Worm (Caenorhabditis elegans) whole organism, L4 larva: ENCODE results near the gene smg-3.

Experiments used
- F10B5.3 ChIP-seq: sonication (generic microtip); optimal IDR thresholded peaks from 2 replicates; lab custom pipeline; 2016; ENCODE audit warnings: mild to moderate bottlenecking, missing genetic modification characterization, missing compliant biosample characterization
- F37D6.2 ChIP-seq: sonication (generic microtip); optimal IDR thresholded peaks from 2 replicates; lab custom pipeline; 2016; ENCODE audit warnings: mild to moderate bottlenecking, missing genetic modification characterization, missing compliant biosample characterization
- T20F7.1 ChIP-seq: fragments of 200-800 bp; sonication (Bioruptor generic); optimal IDR thresholded peaks from 2 replicates; lab custom pipeline; 2018; ENCODE audit warnings: mild to moderate bottlenecking, missing genetic modification characterization, missing compliant biosample characterization
- ceh-20 ChIP-seq: fragments of 200-800 bp; sonication (Bioruptor generic); IDR thresholded peaks from 2 replicates; pipeline ENCODE4 v1.3.6; 2022; ENCODE audit warnings: missing genetic modification reagents, missing genetic modification characterization, missing compliant biosample characterization
- ceh-28 ChIP-seq: fragments of 150-350 bp; optimal IDR thresholded peaks from 2 replicates; lab custom pipeline; 2014; ENCODE audit warnings: missing biosample characterization, missing genetic modification reagents, missing genetic modification characterization
- daf-16 ChIP-seq, 3 experiments: sonication (generic microtip); optimal IDR thresholded peaks; 2 replicates each; lab custom pipeline; 2016 to 2017; ENCODE audit warnings: missing genetic modification characterization in 3 of 3, missing genetic modification reagents in 3 of 3, mild to moderate bottlenecking in 2 of 3, missing compliant biosample characterization in 2 of 3, missing biosample characterization in 1 of 3, moderate library complexity in 1 of 3
- daf-19 ChIP-seq: fragments of 200-800 bp; sonication (Bioruptor generic); conservative IDR thresholded peaks from 2 replicates; pipeline ENCODE4 v1.3.6; 2022; ENCODE audit warnings: missing genetic modification characterization, missing compliant biosample characterization
- dmd-6 ChIP-seq: fragments of 200-800 bp; sonication (Bioruptor generic); IDR thresholded peaks from 2 replicates; pipeline ENCODE4 v1.3.6; 2022; ENCODE audit warnings: missing genetic modification reagents, missing genetic modification characterization, missing compliant biosample characterization
- dpl-1 ChIP-seq: fragments of 150-350 bp; optimal IDR thresholded peaks from 2 replicates; lab custom pipeline; 2014; ENCODE audit warnings: missing biosample characterization, missing genetic modification reagents, missing genetic modification characterization
- dve-1 ChIP-seq: sonication (generic microtip); optimal IDR thresholded peaks from 2 replicates; lab custom pipeline; 2017; ENCODE audit warnings: antibody characterized with exemption, mild to moderate bottlenecking, missing genetic modification characterization, missing compliant biosample characterization; ENCODE audit not compliant: insufficient read depth
- egl-43 ChIP-seq: fragments of 200-800 bp; sonication (Bioruptor generic); IDR thresholded peaks from 2 replicates; pipeline ENCODE4 v1.3.6; 2022; ENCODE audit warnings: missing genetic modification reagents, missing genetic modification characterization, missing compliant biosample characterization
- hif-1 ChIP-seq, 2 experiments: sonication (generic microtip); optimal IDR thresholded peaks; 2 replicates each; lab custom pipeline; 2016 to 2017; ENCODE audit warnings: missing compliant biosample characterization in 2 of 2, missing genetic modification characterization in 2 of 2, missing genetic modification reagents in 2 of 2, missing genotype in 2 of 2, mild to moderate bottlenecking in 1 of 2
- hlh-11 ChIP-seq: fragments of 200-800 bp; sonication (Bioruptor generic); optimal IDR thresholded peaks from 2 replicates; lab custom pipeline; 2018; ENCODE audit warnings: mild to moderate bottlenecking, missing genetic modification characterization, missing compliant biosample characterization
- lin-38 ChIP-seq: fragments of 200-800 bp; sonication (Bioruptor generic); IDR thresholded peaks from 2 replicates; pipeline ENCODE4 v1.3.6; 2022; ENCODE audit warnings: missing genetic modification reagents, missing genetic modification characterization, missing compliant biosample characterization
- lsy-2 ChIP-seq, 2 experiments: fragments of 150-350 bp in 1 of 2; sonication (generic microtip) in 1 of 2; optimal IDR thresholded peaks; 2 replicates each; lab custom pipeline; 2014 to 2017; ENCODE audit warnings: missing biosample characterization in 2 of 2, missing genetic modification characterization in 2 of 2
- madf-9 ChIP-seq: fragments of 200-800 bp; sonication (Bioruptor generic); conservative IDR thresholded peaks from 2 replicates; pipeline ENCODE4 v1.3.6; 2022; ENCODE audit warnings: missing genetic modification reagents, missing genetic modification characterization, missing compliant biosample characterization
- mes-2 ChIP-seq: sonication (generic microtip); optimal IDR thresholded peaks from 2 replicates; lab custom pipeline; 2016; ENCODE audit warnings: missing genotype, mild to moderate bottlenecking, missing genetic modification characterization, missing compliant biosample characterization; ENCODE audit not compliant: poor library complexity, severe bottlenecking
- mxl-3 ChIP-seq: fragments of 200-800 bp; sonication (Bioruptor generic); optimal IDR thresholded peaks from 2 replicates; lab custom pipeline; 2018; ENCODE audit warnings: mild to moderate bottlenecking, missing genetic modification characterization, missing compliant biosample characterization
- nhr-10 ChIP-seq: fragments of 150-350 bp; optimal IDR thresholded peaks from 2 replicates; lab custom pipeline; 2014; ENCODE audit warnings: missing biosample characterization, missing genetic modification characterization
- nhr-111 ChIP-seq: fragments of 200-800 bp; sonication (Bioruptor generic); optimal IDR thresholded peaks from 2 replicates; lab custom pipeline; 2018; ENCODE audit warnings: mild to moderate bottlenecking, missing genetic modification characterization, missing compliant biosample characterization
- nhr-237 ChIP-seq: sonication (generic microtip); optimal IDR thresholded peaks from 2 replicates; lab custom pipeline; 2017; ENCODE audit warnings: missing biosample characterization, missing genetic modification characterization
- nhr-28 ChIP-seq: fragments of 150-350 bp; optimal IDR thresholded peaks from 2 replicates; lab custom pipeline; 2014; ENCODE audit warnings: missing biosample characterization, missing genetic modification characterization
- nhr-41 ChIP-seq: fragments of 200-800 bp; sonication (Bioruptor generic); IDR thresholded peaks from 2 replicates; pipeline ENCODE4 v1.3.6; 2022; ENCODE audit warnings: missing genetic modification reagents, missing genetic modification characterization, missing compliant biosample characterization
- nhr-48 ChIP-seq: sonication (generic microtip); optimal IDR thresholded peaks from 2 replicates; lab custom pipeline; 2016; ENCODE audit warnings: mild to moderate bottlenecking, missing genetic modification characterization, missing compliant biosample characterization
- php-3 ChIP-seq: fragments of 200-800 bp; sonication (Bioruptor generic); IDR thresholded peaks from 2 replicates; pipeline ENCODE4 v1.3.6; 2022; ENCODE audit warnings: missing genetic modification reagents, missing genetic modification characterization, missing compliant biosample characterization
- pqm-1 ChIP-seq: sonication (generic microtip); optimal IDR thresholded peaks from 2 replicates; lab custom pipeline; 2017; ENCODE audit warnings: missing biosample characterization, missing genetic modification characterization
- saeg-2 ChIP-seq: fragments of 200-800 bp; sonication (Bioruptor generic); IDR thresholded peaks from 2 replicates; pipeline ENCODE4 v1.3.6; 2022; ENCODE audit warnings: missing genetic modification reagents, missing genetic modification characterization, missing compliant biosample characterization
- snpc-1.2 ChIP-seq: fragments of 200-800 bp; sonication (Bioruptor generic); IDR thresholded peaks from 2 replicates; pipeline ENCODE4 v1.3.6; 2022; ENCODE audit warnings: missing genetic modification reagents, missing genetic modification characterization, missing compliant biosample characterization
- spr-3 ChIP-seq: fragments of 200-800 bp; sonication (Bioruptor generic); optimal IDR thresholded peaks from 2 replicates; lab custom pipeline; 2018; ENCODE audit warnings: mild to moderate bottlenecking, missing genetic modification characterization, missing compliant biosample characterization
- tra-1 ChIP-seq: fragments of 200-800 bp; sonication (Bioruptor generic); IDR thresholded peaks from 2 replicates; pipeline ENCODE4 v1.3.6; 2022; ENCODE audit warnings: missing genetic modification reagents, missing genetic modification characterization, missing compliant biosample characterization
- unc-39 ChIP-seq: sonication (generic microtip); optimal IDR thresholded peaks from 2 replicates; lab custom pipeline; 2017; ENCODE audit warnings: missing biosample characterization, missing genetic modification characterization
- unc-62 ChIP-seq, 3 experiments: fragments of 150-350 bp in 1 of 3; sonication (generic microtip); optimal IDR thresholded peaks in 2 of 3; peaks in 1 of 3; 1 replicate in 1 of 3; 2 replicates in 2 of 3; lab custom pipeline; 2014 to 2017; ENCODE audit warnings: missing biosample characterization in 3 of 3, missing genetic modification characterization in 3 of 3, missing genetic modification reagents in 3 of 3, missing genotype in 1 of 3
- vab-7 ChIP-seq: fragments of 200-800 bp; sonication (Bioruptor generic); IDR thresholded peaks from 2 replicates; pipeline ENCODE4 v1.3.6; 2022; ENCODE audit warnings: missing genetic modification reagents, missing genetic modification characterization, missing compliant biosample characterization
- ztf-11 ChIP-seq: fragments of 150-350 bp; optimal IDR thresholded peaks from 2 replicates; lab custom pipeline; 2014; ENCODE audit warnings: missing biosample characterization, missing genetic modification characterization

smg-3 gene

DNA sequence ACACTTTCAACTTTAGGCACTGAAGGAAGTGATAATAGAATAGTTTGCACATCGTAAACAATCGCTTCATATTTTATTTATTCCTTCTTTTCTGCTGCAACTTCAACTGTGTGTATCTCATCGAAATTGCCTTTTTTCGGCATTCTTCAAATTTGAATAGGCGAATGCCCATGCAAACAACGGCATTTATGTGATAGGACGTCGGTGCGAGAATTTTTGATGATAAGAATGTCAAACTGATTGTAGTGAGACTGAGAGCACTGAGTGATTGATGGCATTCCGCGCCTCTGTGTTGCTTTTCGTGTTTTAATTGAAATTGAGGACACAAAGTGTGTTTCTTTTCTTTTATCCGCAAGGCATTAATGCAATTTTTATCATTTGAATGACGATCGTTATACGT is 42.1 kb downstream of the smg-3 start (continued):
- no peak for TF ChIP-seq egl-43 (GFP tag; lab: Robert Waterston, UW)
- no peak for TF ChIP-seq daf-16 (GFP tag; optimal IDR thresholded peaks at IDR 0.05; lab: Kevin White, UChicago)
- peak; percentile 64 for TF ChIP-seq daf-16 (tag; optimal IDR thresholded peaks at IDR 0.05; lab: Kevin White, UChicago)
- peak; percentile 78 for TF ChIP-seq php-3

DNA sequence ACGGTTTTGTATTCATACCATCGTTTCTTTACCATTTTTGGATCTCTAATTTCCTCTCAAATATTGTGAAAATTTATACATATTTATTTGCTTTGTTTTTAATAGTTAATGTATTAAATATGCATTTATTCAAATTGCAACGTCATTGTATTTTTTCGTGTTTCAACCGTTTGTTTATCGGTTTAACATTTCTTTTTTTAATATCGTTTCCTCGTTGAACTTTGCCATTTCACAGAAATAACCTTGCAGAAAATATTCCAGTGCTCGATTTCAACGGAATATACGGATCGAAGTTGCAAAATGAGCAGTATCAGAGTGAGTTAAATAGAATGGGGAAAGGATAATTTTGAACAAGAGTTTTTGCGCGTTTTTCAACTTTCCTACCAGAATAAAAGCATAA is 43.6 kb downstream of the smg-3 start, which contains the start of gene seu-1:
Gene seu-1 (plus strand): TSS at position 301 of the 400 bp plus-strand sequence.
- TF ChIP-seq spr-3 (GFP tag; lab: Kevin White, UChicago) (no peak), snpc-1.2 (0 out of 2 replicates have a peak, but pooled peaks have one; percentile 7)

DNA sequence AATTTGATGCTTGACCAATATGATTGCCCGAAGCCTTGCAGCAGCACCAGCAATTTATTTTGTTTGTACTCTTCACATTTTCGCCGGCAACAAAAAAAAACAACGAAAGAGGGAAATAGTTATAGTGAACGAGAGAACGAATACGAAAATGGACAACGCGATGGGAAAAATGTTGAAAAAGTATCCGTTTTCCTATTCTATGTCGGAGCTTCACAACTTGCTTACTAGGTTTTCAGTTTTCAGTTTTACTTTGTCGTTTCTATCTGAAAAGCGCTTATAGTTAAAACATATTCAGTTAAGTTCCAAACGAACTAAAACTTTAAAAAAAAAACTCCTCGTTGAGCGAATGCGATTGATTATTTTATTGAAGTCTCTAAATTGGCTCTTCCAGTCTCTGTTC is 44.7 kb downstream of the smg-3 start:
- TF ChIP-seq ztf-11 (tag; lab: Kevin White, UChicago), result no peak
- TF ChIP-seq F10B5.3 (tag; lab: Kevin White, UChicago), result no peak
- TF ChIP-seq madf-9 (GFP tag; lab: Robert Waterston, UW), result no peak
- no peak for TF ChIP-seq nhr-41 (GFP tag; lab: Robert Waterston, UW)
- peak in 1 of 2 experiments; percentile 94 for TF ChIP-seq unc-62 (GFP tag; optimal IDR thresholded peaks at IDR 0.05 in 1 of 2; lab: Kevin White, UChicago)
- no peak for TF ChIP-seq unc-62 (tag; optimal IDR thresholded peaks at IDR 0.05; lab: Kevin White, UChicago)
- TF ChIP-seq nhr-48 (tag; lab: Kevin White, UChicago), result no peak

DNA sequence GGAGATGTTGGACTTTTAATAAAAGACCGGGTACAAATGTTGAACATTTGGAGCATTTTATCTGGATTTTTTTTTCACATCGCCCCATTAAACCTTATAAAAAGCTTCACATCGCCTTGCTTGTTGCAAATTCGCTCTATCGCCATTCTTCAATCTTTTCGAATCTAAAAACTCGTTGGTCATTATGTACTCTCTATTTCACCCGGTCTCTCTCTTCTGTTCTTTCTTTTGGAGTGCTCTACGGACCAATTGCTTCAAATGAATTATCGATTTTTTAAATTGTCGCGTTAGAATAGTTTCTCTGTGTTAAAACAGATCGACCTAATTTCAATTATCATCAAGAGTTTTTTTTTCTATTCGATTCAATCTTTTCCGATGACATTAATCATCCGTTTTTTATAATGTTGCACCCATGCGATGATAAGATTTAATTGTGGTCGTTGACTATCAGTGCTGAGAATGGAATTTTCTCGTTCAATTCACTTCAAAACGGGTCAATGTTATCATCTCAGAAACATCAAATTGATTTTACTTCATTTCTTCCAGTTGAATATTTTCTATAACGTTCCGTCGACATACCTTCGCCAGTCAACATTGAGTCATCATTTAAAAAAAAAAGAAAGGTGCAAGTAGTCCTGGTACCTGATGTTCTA is 45.4 kb downstream of the smg-3 start:
- TF ChIP-seq daf-16 (GFP tag; optimal IDR thresholded peaks at IDR 0.05; lab: Kevin White, UChicago) (no peak), daf-16 (tag; optimal IDR thresholded peaks at IDR 0.05; lab: Kevin White, UChicago) (peak; percentile 59), saeg-2 (GFP tag; lab: Robert Waterston, UW) (no peak), dpl-1 (peak; percentile 17), ceh-20 (GFP tag; lab: Robert Waterston, UW) (0 out of 2 replicates have a peak, but pooled peaks have one; percentile 25), pqm-1 (tag; lab: Kevin White, UChicago) (peak; percentile 40), mxl-3 (GFP tag; lab: Kevin White, UChicago) (no peak), nhr-10 (tag; lab: Kevin White, UChicago) (no peak), spr-3 (GFP tag; lab: Kevin White, UChicago) (no peak), lin-38 (peak; percentile 51), lsy-2 (tag; optimal IDR thresholded peaks at IDR 0.05; lab: Kevin White, UChicago) (peak in 1 of 2 experiments; percentile 59), dve-1 (tag; lab: Kevin White, UChicago) (peak; percentile 38), dmd-6 (GFP tag; lab: Robert Waterston, UW) (peak; percentile 43; the same call in 1 of the 2 replicates), nhr-28 (tag; lab: Kevin White, UChicago) (peak; percentile 64), T20F7.1 (GFP tag; lab: Kevin White, UChicago) (peak; percentile 17), hlh-11 (peak; percentile 46), nhr-111 (GFP tag; lab: Kevin White, UChicago) (no peak), F37D6.2 (tag; lab: Kevin White, UChicago) (no peak), nhr-48 (tag; lab: Kevin White, UChicago) (peak; percentile 19), ceh-28 (tag; lab: Kevin White, UChicago) (peak; percentile 69), hif-1 (tag; optimal IDR thresholded peaks at IDR 0.05; lab: Kevin White, UChicago) (no peak)

DNA sequence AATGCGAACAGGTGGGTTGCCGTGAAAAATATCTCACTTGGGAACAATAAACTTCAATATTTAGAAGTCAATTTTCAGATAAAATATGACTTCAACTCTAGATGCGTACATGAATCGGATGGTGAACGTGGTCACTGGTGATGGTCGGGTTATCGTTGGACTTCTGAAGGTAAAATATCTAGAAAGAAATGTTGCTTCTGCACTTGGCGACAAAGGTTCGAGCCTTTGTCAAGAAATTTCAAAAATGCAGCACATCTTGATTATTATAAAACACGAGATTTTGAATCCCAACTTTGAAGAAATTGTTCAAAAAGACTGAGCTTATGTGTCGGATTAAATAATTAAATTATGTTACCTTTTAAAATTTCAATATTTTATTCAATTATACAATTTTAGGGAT is 46.4 kb downstream of the smg-3 start, which contains the start of gene lsm-8:
Gene lsm-8 (plus strand): TSS at position 79 of the 400 bp plus-strand sequence.
- TF ChIP-seq tra-1 (GFP tag; lab: Robert Waterston, UW), result no peak
- peak; percentile 15 for TF ChIP-seq mes-2 (tag; lab: Kevin White, UChicago)
- TF ChIP-seq nhr-237 (tag; lab: Kevin White, UChicago), result no peak
- no peak for TF ChIP-seq unc-39 (tag; lab: Kevin White, UChicago)
- TF ChIP-seq daf-19 (GFP tag; lab: Robert Waterston, UW), result no peak
- TF ChIP-seq vab-7 (GFP tag; lab: Robert Waterston, UW), result no peak
